Fruit fly (Drosophila melanogaster) whole organism, wandering third instar larva: ENCODE measurements around the gene CG31663.

Source experiments
- Abd-B ChIP-seq: fragments of >200 bp; optimal IDR thresholded peaks from 2 replicates; lab custom pipeline; 2017; ENCODE audit warnings: missing biosample characterization, missing genetic modification characterization
- CG32264 ChIP-seq: fragments of 200-800 bp; sonication (Bioruptor generic); optimal IDR thresholded peaks from 2 replicates; lab custom pipeline; 2016; ENCODE audit warnings: missing biosample characterization, missing genetic modification characterization
- CG9705 ChIP-seq: fragments of 200-800 bp; sonication (Bioruptor generic); optimal IDR thresholded peaks from 2 replicates; lab custom pipeline; 2018; ENCODE audit warnings: missing biosample characterization, mild to moderate bottlenecking, missing genetic modification characterization
- CrebA ChIP-seq: fragments of 200-800 bp; sonication (Bioruptor generic); optimal IDR thresholded peaks from 2 replicates; lab custom pipeline; 2016; ENCODE audit warnings: missing biosample characterization, mild to moderate bottlenecking, missing genetic modification characterization, borderline replicate concordance
- Dfd ChIP-seq: fragments of >200 bp; optimal IDR thresholded peaks from 2 replicates; lab custom pipeline; 2017; ENCODE audit warnings: missing biosample characterization, missing genetic modification characterization
- Dif ChIP-seq: fragments of 200-275, 200-300 bp; sonication (Bioruptor generic); optimal IDR thresholded peaks from 2 replicates; lab custom pipeline; 2018; ENCODE audit warnings: missing biosample characterization, missing genetic modification characterization; ENCODE audit not compliant: partially characterized antibody
- GATAd ChIP-seq: sonication (Bioruptor generic); optimal IDR thresholded peaks from 2 replicates; lab custom pipeline; 2016; ENCODE audit warnings: missing biosample characterization, missing genetic modification characterization
- HLH106 ChIP-seq: fragments of 200-800 bp; optimal IDR thresholded peaks from 3 replicates; lab custom pipeline; 2019; ENCODE audit warnings: missing biosample characterization, mild to moderate bottlenecking, missing genetic modification characterization, moderate library complexity
- Hnf4 ChIP-seq: fragments of 200-800 bp; sonication (Bioruptor generic); optimal IDR thresholded peaks from 2 replicates; lab custom pipeline; 2016; ENCODE audit warnings: missing biosample characterization, mild to moderate bottlenecking, missing genetic modification characterization
- Hr78 ChIP-seq: fragments of >200 bp; optimal IDR thresholded peaks from 2 replicates; lab custom pipeline; 2017; ENCODE audit warnings: missing biosample characterization, missing genetic modification characterization
- Hr83 ChIP-seq: fragments of 200-300 bp; sonication (Bioruptor generic); optimal IDR thresholded peaks from 2 replicates; lab custom pipeline; 2016; ENCODE audit warnings: missing biosample characterization, mild to moderate bottlenecking, missing genetic modification characterization, moderate library complexity; ENCODE audit not compliant: poor library complexity, severe bottlenecking
- Jra ChIP-seq: sonication (Bioruptor generic); optimal IDR thresholded peaks from 2 replicates; lab custom pipeline; 2016; ENCODE audit warnings: missing biosample characterization, missing genetic modification characterization
- Mio ChIP-seq: sonication (Bioruptor generic); optimal IDR thresholded peaks from 2 replicates; lab custom pipeline; 2016; ENCODE audit warnings: missing biosample characterization, missing genetic modification characterization
- Myc ChIP-seq: fragments of >200 bp; optimal IDR thresholded peaks from 2 replicates; lab custom pipeline; 2017
- N ChIP-seq: fragments of >200 bp; optimal IDR thresholded peaks from 2 replicates; lab custom pipeline; 2018; ENCODE audit warnings: missing biosample characterization, missing external identifiers, missing genetic modification characterization
- OdsH ChIP-seq: fragments of 200-800 bp; sonication (Bioruptor generic); optimal IDR thresholded peaks from 2 replicates; lab custom pipeline; 2016; ENCODE audit warnings: missing biosample characterization, mild to moderate bottlenecking, missing genetic modification characterization
- Rel ChIP-seq, 2 experiments: fragments of 200-800 bp; sonication (Bioruptor generic) in 1 of 2; optimal IDR thresholded peaks; 2 replicates in 1 of 2; 3 replicates in 1 of 2; lab custom pipeline; 2016 to 2019; ENCODE audit warnings: mild to moderate bottlenecking in 2 of 2, missing biosample characterization in 2 of 2, missing genetic modification characterization in 2 of 2, moderate library complexity in 1 of 2
- Sp1 ChIP-seq: fragments of 200-800 bp; sonication (Bioruptor generic); optimal IDR thresholded peaks from 3 replicates; lab custom pipeline; 2019; ENCODE audit warnings: missing biosample characterization, mild to moderate bottlenecking, missing genetic modification characterization, moderate library complexity
- Vsx2 ChIP-seq: fragments of 200-300, 225-300 bp; sonication (Bioruptor generic); optimal IDR thresholded peaks from 2 replicates; lab custom pipeline; 2018; ENCODE audit warnings: missing biosample characterization, missing genetic modification characterization; ENCODE audit not compliant: partially characterized antibody
- br ChIP-seq: fragments of 200-800 bp; sonication (Bioruptor generic); optimal IDR thresholded peaks from 2 replicates; lab custom pipeline; 2016; ENCODE audit warnings: missing biosample characterization, missing genetic modification characterization
- dl ChIP-seq, 2 experiments: fragments of 175-275, 200-275 bp in 1 of 2; fragments of 200-275 bp in 1 of 2; sonication (Bioruptor generic); optimal IDR thresholded peaks; lab custom pipeline; 2018; ENCODE audit warnings: mild to moderate bottlenecking in 2 of 2, missing biosample characterization in 2 of 2, missing genetic modification characterization in 2 of 2, moderate library complexity in 2 of 2; ENCODE audit not compliant: partially characterized antibody in 2 of 2, insufficient read depth in 1 of 2
- dmrt93B ChIP-seq: fragments of 200-800 bp; sonication (Bioruptor generic); optimal IDR thresholded peaks from 2 replicates; lab custom pipeline; 2018; ENCODE audit warnings: missing biosample characterization, mild to moderate bottlenecking, missing genetic modification characterization
- dsf ChIP-seq: sonication (Bioruptor generic); optimal IDR thresholded peaks from 2 replicates; lab custom pipeline; 2016; ENCODE audit warnings: missing biosample characterization, missing genetic modification characterization, borderline replicate concordance
- ey ChIP-seq: fragments of 200-800 bp; sonication (Bioruptor generic); optimal IDR thresholded peaks from 2 replicates; lab custom pipeline; 2016; ENCODE audit warnings: missing biosample characterization, missing genetic modification characterization
- foxo ChIP-seq, 2 experiments: fragments of 200-800 bp; sonication (Bioruptor generic); optimal IDR thresholded peaks; 2 replicates in 1 of 2; 3 replicates in 1 of 2; lab custom pipeline; 2016 to 2017; ENCODE audit warnings: missing biosample characterization in 2 of 2, missing genetic modification characterization in 2 of 2
- fru ChIP-seq: fragments of 200-800 bp; sonication (Bioruptor generic); optimal IDR thresholded peaks from 3 replicates; lab custom pipeline; 2016; ENCODE audit warnings: missing biosample characterization, mild to moderate bottlenecking, missing genetic modification characterization
- h ChIP-seq: fragments of 200-800 bp; sonication (Bioruptor generic); optimal IDR thresholded peaks from 3 replicates; lab custom pipeline; 2016; ENCODE audit warnings: missing biosample characterization, mild to moderate bottlenecking, missing genetic modification characterization
- jim ChIP-seq: fragments of 175-275, 200-325 bp; sonication (Bioruptor generic); optimal IDR thresholded peaks from 2 replicates; lab custom pipeline; 2016; ENCODE audit warnings: missing biosample characterization, mild to moderate bottlenecking, missing genetic modification characterization
- lola ChIP-seq: fragments of >200 bp; optimal IDR thresholded peaks from 2 replicates; lab custom pipeline; 2017; ENCODE audit warnings: missing biosample characterization, missing genetic modification characterization
- pan ChIP-seq: fragments of >200 bp; optimal IDR thresholded peaks from 2 replicates; lab custom pipeline; 2017
- psq ChIP-seq: fragments of 200-800 bp; sonication (Bioruptor generic); optimal IDR thresholded peaks from 3 replicates; lab custom pipeline; 2017; ENCODE audit warnings: missing biosample characterization, mild to moderate bottlenecking, missing genetic modification characterization, moderate library complexity
- rgr ChIP-seq: fragments of 200-800 bp; sonication (Bioruptor generic); optimal IDR thresholded peaks from 3 replicates; lab custom pipeline; 2016; ENCODE audit warnings: missing biosample characterization, mild to moderate bottlenecking, missing genetic modification characterization
- sage ChIP-seq: fragments of 200-800 bp; sonication (Bioruptor generic); optimal IDR thresholded peaks from 2 replicates; lab custom pipeline; 2016; ENCODE audit warnings: missing biosample characterization, mild to moderate bottlenecking, missing genetic modification characterization
- tai ChIP-seq: sonication (Bioruptor generic); optimal IDR thresholded peaks from 2 replicates; lab custom pipeline; 2016; ENCODE audit warnings: missing biosample characterization, missing genetic modification characterization
- usp ChIP-seq: fragments of >200 bp; optimal IDR thresholded peaks from 2 replicates; lab custom pipeline; 2017; ENCODE audit warnings: missing biosample characterization, missing genetic modification characterization
- woc ChIP-seq: sonication (Bioruptor generic); optimal IDR thresholded peaks from 2 replicates; lab custom pipeline; 2016; ENCODE audit warnings: missing biosample characterization, mild to moderate bottlenecking, missing genetic modification characterization

CG31663 gene

dm6 chr2L:1901269-1901668 is 20.0 kb upstream of the CG31663 start:
- TF ChIP-seq CG32264 (GFP tag; lab: Kevin White, UChicago) = no peak
- no peak for TF ChIP-seq Dfd (GFP tag; lab: Kevin White, UChicago)

dm6 chr2L:1887729-1888128 is 6.4 kb upstream of the CG31663 start:
- TF ChIP-seq Dfd (GFP tag; lab: Kevin White, UChicago) = no peak
- TF ChIP-seq woc (GFP tag; lab: Kevin White, UChicago) = peak; percentile 21
- TF ChIP-seq psq (GFP tag; lab: Kevin White, UChicago) = peak; percentile 68
- peak; percentile 45 for TF ChIP-seq OdsH (GFP tag; lab: Kevin White, UChicago)
- TF ChIP-seq CG9705 = no peak
- peak; percentile 39 for TF ChIP-seq br
- peak; percentile 10 for TF ChIP-seq ey (GFP tag; lab: Kevin White, UChicago)
- no peak for TF ChIP-seq lola (GFP tag; lab: Kevin White, UChicago)
- TF ChIP-seq Hr83 (GFP tag; lab: Kevin White, UChicago) = no peak
- peak in 1 of 2 experiments; percentile 8 for TF ChIP-seq foxo (GFP tag; optimal IDR thresholded peaks at IDR 0.05; lab: Kevin White, UChicago)
- TF ChIP-seq dsf = no peak
- TF ChIP-seq HLH106 = no peak
- no peak for TF ChIP-seq Mio (GFP tag; lab: Kevin White, UChicago)
- no peak for TF ChIP-seq Vsx2 (GFP tag; lab: Kevin White, UChicago)
- no peak for TF ChIP-seq h (GFP tag; lab: Kevin White, UChicago)
- peak; percentile 58 for TF ChIP-seq fru (GFP tag; lab: Kevin White, UChicago)
- TF ChIP-seq tai (GFP tag; lab: Kevin White, UChicago) = no peak
- TF ChIP-seq dl (GFP tag; optimal IDR thresholded peaks at IDR 0.05; lab: Kevin White, UChicago; ENCODE audit: insufficient read depth in 1 of 2, partially characterized antibody in 2 of 2) = no peak
- no peak for TF ChIP-seq Hnf4

dm6 chr2L:1886533-1887183 is 5.4 kb upstream of the CG31663 start:
- no peak for TF ChIP-seq jim (GFP tag; lab: Kevin White, UChicago)
- TF ChIP-seq Dif = no peak

dm6 chr2L:1885215-1885721 is 4.0 kb upstream of the CG31663 start:
- TF ChIP-seq rgr (GFP tag; lab: Kevin White, UChicago) = no peak
- TF ChIP-seq HLH106 = no peak
- no peak for TF ChIP-seq Dfd (GFP tag; lab: Kevin White, UChicago)
- TF ChIP-seq br = no peak
- no peak for TF ChIP-seq Mio (GFP tag; lab: Kevin White, UChicago)
- TF ChIP-seq CG9705 = no peak
- TF ChIP-seq dsf = no peak
- no peak for TF ChIP-seq usp
- TF ChIP-seq lola (GFP tag; lab: Kevin White, UChicago) = no peak
- TF ChIP-seq dmrt93B = no peak

dm6 chr2L:1884409-1885082 is 3.3 kb upstream of the CG31663 start, which contains the start of gene Wdr62:
Wdr62 (plus strand) TSS chr2L:1884622.
- TF ChIP-seq CG32264 (GFP tag; lab: Kevin White, UChicago) (no peak), GATAd (GFP tag; lab: Kevin White, UChicago) (peak; percentile 71), lola (GFP tag; lab: Kevin White, UChicago) (no peak), dl (GFP tag; optimal IDR thresholded peaks at IDR 0.05; lab: Kevin White, UChicago; ENCODE audit: insufficient read depth in 1 of 2, partially characterized antibody in 2 of 2) (peak; percentile 30 to 45), Sp1 (GFP tag; lab: Kevin White, UChicago) (peak; percentile 69), Mio (GFP tag; lab: Kevin White, UChicago) (no peak), HLH106 (peak; percentile 12), tai (GFP tag; lab: Kevin White, UChicago) (peak; percentile 44), dmrt93B (no peak), usp (no peak), fru (GFP tag; lab: Kevin White, UChicago) (peak; percentile 32), Myc (lab: Kevin White, UChicago) (peak; percentile 32), br (peak; percentile 65), Jra (peak; percentile 57), pan (lab: Kevin White, UChicago) (no peak), Hr78 (no peak), Rel (GFP tag; optimal IDR thresholded peaks at IDR 0.05; lab: Kevin White, UChicago) (no peak), Rel (tag; optimal IDR thresholded peaks at IDR 0.05; lab: Kevin White, UChicago) (peak; percentile 62), N (peak; percentile 43), Dfd (GFP tag; lab: Kevin White, UChicago) (no peak), dsf (no peak), Dif (peak; percentile 85), OdsH (GFP tag; lab: Kevin White, UChicago) (peak; percentile 35), rgr (GFP tag; lab: Kevin White, UChicago) (peak; percentile 58), sage (GFP tag; lab: Kevin White, UChicago) (no peak), CrebA (GFP tag; lab: Kevin White, UChicago) (no peak), h (GFP tag; lab: Kevin White, UChicago) (peak; percentile 95), Abd-B (GFP tag; lab: Kevin White, UChicago) (no peak), Hr83 (GFP tag; lab: Kevin White, UChicago) (peak; percentile 71)
